Fruit fly (Drosophila melanogaster) whole organism, embryonic: ENCODE results near the gene Wsck.

ENCODE experiments used
- Adf1 ChIP-seq: fragments of 200-800 bp; sonication (Bioruptor generic); IDR thresholded peaks from 2 replicates; pipeline ENCODE4 v1.3.6; 2022; ENCODE audit warnings: missing biosample characterization, missing genetic modification characterization
- Aef1 ChIP-seq: fragments of 200-800 bp; sonication (Bioruptor generic); IDR thresholded peaks from 3 replicates; pipeline ENCODE4 v1.3.6; 2022; ENCODE audit warnings: missing biosample characterization, missing genetic modification characterization
- Atf6 ChIP-seq: fragments of 200-800 bp; sonication (Bioruptor generic); IDR thresholded peaks from 2 replicates; pipeline ENCODE4 v1.3.6; 2022; ENCODE audit warnings: missing biosample characterization, missing genetic modification characterization
- BtbVII ChIP-seq: fragments of 200-800 bp; sonication (Bioruptor generic); optimal IDR thresholded peaks from 3 replicates; lab custom pipeline; 2017; ENCODE audit warnings: missing biosample characterization, mild to moderate bottlenecking, missing genetic modification characterization
- CG11093 ChIP-seq: fragments of 200-800 bp; sonication (Bioruptor generic); IDR thresholded peaks from 3 replicates; pipeline ENCODE4 v1.3.6; 2022; ENCODE audit warnings: missing biosample characterization, missing genetic modification characterization
- CG13424 ChIP-seq: fragments of 200-800 bp; sonication (Bioruptor generic); optimal IDR thresholded peaks from 2 replicates; lab custom pipeline; 2019; ENCODE audit warnings: missing biosample characterization, mild to moderate bottlenecking, missing genetic modification characterization, moderate library complexity
- CG15073 ChIP-seq: fragments of 200-800 bp; sonication (Bioruptor generic); optimal IDR thresholded peaks from 2 replicates; lab custom pipeline; 2016; ENCODE audit warnings: missing biosample characterization, missing genetic modification characterization
- CG15514 ChIP-seq: fragments of 200-800 bp; sonication (Bioruptor generic); optimal IDR thresholded peaks from 3 replicates; lab custom pipeline; 2017; ENCODE audit warnings: missing biosample characterization, missing genetic modification characterization, mild to moderate bottlenecking, moderate library complexity, missing genetic modification reagents
- CG17385 ChIP-seq: fragments of 200-800 bp; sonication (Bioruptor generic); optimal IDR thresholded peaks from 3 replicates; lab custom pipeline; 2018; ENCODE audit warnings: missing biosample characterization, mild to moderate bottlenecking, missing genetic modification characterization
- CG2199 ChIP-seq: fragments of 200-800 bp; sonication (Bioruptor generic); IDR thresholded peaks from 3 replicates; pipeline ENCODE4 v1.3.6; 2022; ENCODE audit warnings: missing biosample characterization, missing genetic modification characterization
- CG4820 ChIP-seq: fragments of 200-800 bp; sonication (Bioruptor generic); optimal IDR thresholded peaks from 3 replicates; lab custom pipeline; 2016; ENCODE audit warnings: missing biosample characterization, missing genetic modification characterization
- CG4854 ChIP-seq: fragments of 200-800 bp; sonication (Bioruptor generic); optimal IDR thresholded peaks from 2 replicates; lab custom pipeline; 2016; ENCODE audit warnings: missing biosample characterization, missing genetic modification characterization, inconsistent platforms
- CG5180 ChIP-seq: fragments of 200-800 bp; sonication (Bioruptor generic); optimal IDR thresholded peaks from 3 replicates; lab custom pipeline; 2017; ENCODE audit warnings: missing biosample characterization, missing genetic modification characterization, mild to moderate bottlenecking, moderate library complexity, missing genetic modification reagents
- CG5953 ChIP-seq: fragments of 200-800 bp; sonication (Bioruptor generic); IDR thresholded peaks from 2 replicates; pipeline ENCODE4 v1.3.6; 2022; ENCODE audit warnings: missing biosample characterization, missing genetic modification characterization
- CG6854 ChIP-seq: fragments of 200-800 bp; sonication (Bioruptor generic); optimal IDR thresholded peaks from 3 replicates; lab custom pipeline; 2017; ENCODE audit warnings: missing biosample characterization, mild to moderate bottlenecking, missing genetic modification characterization
- CG8388 ChIP-seq: fragments of 200-800 bp; sonication (Bioruptor generic); optimal IDR thresholded peaks from 2 replicates; lab custom pipeline; 2019; ENCODE audit warnings: missing biosample characterization, mild to moderate bottlenecking, missing genetic modification characterization, moderate library complexity
- CTCF ChIP-seq: fragments of 200-800 bp; sonication (Bioruptor generic); optimal IDR thresholded peaks from 2 replicates; lab custom pipeline; 2017; ENCODE audit warnings: missing biosample characterization, mild to moderate bottlenecking, missing genetic modification characterization, moderate library complexity
- Dek ChIP-seq: fragments of 200-800 bp; sonication (Bioruptor generic); optimal IDR thresholded peaks from 3 replicates; lab custom pipeline; 2019; ENCODE audit warnings: missing biosample characterization, mild to moderate bottlenecking, missing genetic modification characterization, moderate library complexity
- Doc3 ChIP-seq: fragments of 200-800 bp; sonication (Bioruptor generic); IDR thresholded peaks from 3 replicates; pipeline ENCODE4 v1.3.6; 2022; ENCODE audit warnings: missing biosample characterization, missing genetic modification characterization; ENCODE audit not compliant: partially characterized antibody
- Hsf ChIP-seq: fragments of 200-800 bp; sonication (Bioruptor generic); optimal IDR thresholded peaks from 3 replicates; lab custom pipeline; 2016; ENCODE audit warnings: missing biosample characterization, missing genetic modification characterization
- Meics ChIP-seq: fragments of 200-800 bp; sonication (Bioruptor generic); optimal IDR thresholded peaks from 2 replicates; lab custom pipeline; 2017; ENCODE audit warnings: missing biosample characterization, mild to moderate bottlenecking, missing genetic modification characterization
- NC2α ChIP-seq: fragments of 200-800 bp; sonication (Bioruptor generic); optimal IDR thresholded peaks from 2 replicates; lab custom pipeline; 2016; ENCODE audit warnings: missing biosample characterization, missing genetic modification characterization
- Opbp ChIP-seq: fragments of 200-800 bp; sonication (Bioruptor generic); IDR thresholded peaks from 3 replicates; pipeline ENCODE4 v1.3.6; 2022; ENCODE audit warnings: missing biosample characterization, missing genetic modification characterization; ENCODE audit not compliant: partially characterized antibody
- PHDP ChIP-seq: fragments of 200-800 bp; sonication (Bioruptor generic); optimal IDR thresholded peaks from 3 replicates; lab custom pipeline; 2018; ENCODE audit warnings: missing biosample characterization, mild to moderate bottlenecking, missing genetic modification characterization, moderate library complexity
- Pdp1 ChIP-seq, 2 experiments: fragments of 200-800 bp; sonication (Bioruptor generic); optimal IDR thresholded peaks; 3 replicates each; lab custom pipeline; 2016; ENCODE audit warnings: missing biosample characterization in 2 of 2, missing genetic modification characterization in 2 of 2, mild to moderate bottlenecking in 1 of 2, moderate library complexity in 1 of 2
- Scr ChIP-seq: fragments of 200-800 bp; sonication (Bioruptor generic); IDR thresholded peaks from 2 replicates; pipeline ENCODE4 v1.3.6; 2022; ENCODE audit warnings: missing biosample characterization, missing genetic modification characterization; ENCODE audit not compliant: partially characterized antibody
- Stat92E ChIP-seq, 3 experiments: fragments of >200 bp in 2 of 3; fragments of 200-800 bp in 1 of 3; sonication (Bioruptor generic) in 1 of 3; optimal IDR thresholded peaks; 2 replicates each; lab custom pipeline; 2017 to 2019; ENCODE audit warnings: missing biosample characterization in 3 of 3, missing genetic modification characterization in 3 of 3, mild to moderate bottlenecking in 1 of 3, moderate library complexity in 1 of 3
- Taf1 ChIP-seq: fragments of 200-800 bp; sonication (Bioruptor generic); IDR thresholded peaks from 2 replicates; pipeline ENCODE4 v1.3.6; 2022; ENCODE audit warnings: missing biosample characterization, missing genetic modification characterization
- abd-A ChIP-seq: fragments of 200-800 bp; sonication (Bioruptor generic); optimal IDR thresholded peaks from 3 replicates; lab custom pipeline; 2019; ENCODE audit warnings: missing biosample characterization, mild to moderate bottlenecking, missing genetic modification characterization, moderate library complexity
- ara ChIP-seq: fragments of 200-800 bp; sonication (Bioruptor generic); IDR thresholded peaks from 2 replicates; pipeline ENCODE4 v1.3.6; 2022; ENCODE audit warnings: missing biosample characterization, missing genetic modification characterization
- ato ChIP-seq: fragments of 200-800 bp; sonication (Bioruptor generic); IDR thresholded peaks from 2 replicates; pipeline ENCODE4 v1.3.6; 2022; ENCODE audit warnings: missing biosample characterization, missing genetic modification characterization; ENCODE audit not compliant: partially characterized antibody
- disco-r ChIP-seq: fragments of 200-800 bp; sonication (Bioruptor generic); optimal IDR thresholded peaks from 2 replicates; lab custom pipeline; 2016; ENCODE audit warnings: missing biosample characterization, missing genetic modification characterization
- ewg ChIP-seq: fragments of 200-800 bp; sonication (Bioruptor generic); optimal IDR thresholded peaks from 3 replicates; lab custom pipeline; 2017; ENCODE audit warnings: mild to moderate bottlenecking, missing biosample characterization, missing genetic modification reagents, missing genetic modification characterization
- fd3F ChIP-seq: fragments of 200-800 bp; sonication (Bioruptor generic); optimal IDR thresholded peaks from 2 replicates; lab custom pipeline; 2018; ENCODE audit warnings: missing biosample characterization, mild to moderate bottlenecking, missing genetic modification characterization, moderate library complexity
- grn ChIP-seq: fragments of 200-800 bp; sonication (Bioruptor generic); optimal IDR thresholded peaks from 3 replicates; lab custom pipeline; 2017; ENCODE audit warnings: missing biosample characterization, missing genetic modification characterization
- gsb ChIP-seq: fragments of 200-800 bp; sonication (Bioruptor generic); IDR thresholded peaks from 2 replicates; pipeline ENCODE4 v1.3.6; 2022; ENCODE audit warnings: missing biosample characterization, missing genetic modification characterization
- h ChIP-seq: fragments of >200 bp; optimal IDR thresholded peaks from 2 replicates; lab custom pipeline; 2017
- nmo ChIP-seq: fragments of 200-800 bp; sonication (Bioruptor generic); optimal IDR thresholded peaks from 2 replicates; lab custom pipeline; 2018; ENCODE audit warnings: missing biosample characterization, mild to moderate bottlenecking, missing genetic modification characterization, moderate library complexity
- ranshi ChIP-seq: fragments of 200-800 bp; sonication (Bioruptor generic); IDR thresholded peaks from 2 replicates; pipeline ENCODE4 v1.3.6; 2022; ENCODE audit warnings: missing biosample characterization, missing genetic modification characterization
- row ChIP-seq: fragments of 200-800 bp; sonication (Bioruptor generic); IDR thresholded peaks from 3 replicates; pipeline ENCODE4 v1.3.6; 2022; ENCODE audit warnings: missing biosample characterization, missing genetic modification characterization
- scrt ChIP-seq: fragments of 200-800 bp; sonication (Bioruptor generic); optimal IDR thresholded peaks from 2 replicates; lab custom pipeline; 2018; ENCODE audit warnings: missing biosample characterization, mild to moderate bottlenecking, missing genetic modification characterization, moderate library complexity
- slbo ChIP-seq: fragments of 200-800 bp; sonication (Bioruptor generic); IDR thresholded peaks from 2 replicates; pipeline ENCODE4 v1.3.6; 2022; ENCODE audit warnings: missing biosample characterization, missing genetic modification characterization
- tgo ChIP-seq: fragments of 200-800 bp; sonication (Bioruptor generic); IDR thresholded peaks from 3 replicates; pipeline ENCODE4 v1.3.6; 2022; ENCODE audit warnings: missing biosample characterization, missing genetic modification characterization
- toy ChIP-seq: fragments of 200-800 bp; sonication (Bioruptor generic); IDR thresholded peaks from 2 replicates; pipeline ENCODE4 v1.3.6; 2022; ENCODE audit warnings: missing biosample characterization, missing genetic modification characterization
- trh ChIP-seq: fragments of 200-800 bp; sonication (Bioruptor generic); optimal IDR thresholded peaks from 2 replicates; lab custom pipeline; 2016; ENCODE audit warnings: missing biosample characterization, missing genetic modification characterization
- ttk ChIP-seq: fragments of 200-800 bp; sonication (Bioruptor generic); IDR thresholded peaks from 2 replicates; pipeline ENCODE4 v2.1.2; 2022; ENCODE audit warnings: missing biosample characterization, missing genetic modification characterization

The Wsck gene

dm6 chr3R:24649923-24650322 lies 20.0 kb upstream of the Wsck start, which contains the start of the genes puf and ash2 (continued):
- TF ChIP-seq ato (peak; percentile 58), Atf6 (GFP tag; lab: Robert Waterston, UW) (no peak), row (GFP tag; lab: Robert Waterston, UW) (peak; percentile 25; the same call in 1 of the 3 replicates), CG5953 (GFP tag; lab: Robert Waterston, UW) (no peak), nmo (GFP tag; lab: Kevin White, UChicago) (peak; percentile 25), gsb (GFP tag; lab: Robert Waterston, UW) (no peak), BtbVII (GFP tag; lab: Kevin White, UChicago) (no peak), Doc3 (GFP tag; lab: Robert Waterston, UW) (no peak)

dm6 chr3R:24634957-24635356 lies 5.1 kb upstream of the Wsck start, which contains the start of gene MtnF:
TSS of gene MtnF (minus strand) at chr3R:24635165.
- TF ChIP-seq CG4854 (no peak), Stat92E (GFP tag; optimal IDR thresholded peaks at IDR 0.05; lab: Kevin White, UChicago) (no peak), scrt (GFP tag; lab: Kevin White, UChicago) (peak; percentile 93), ewg (GFP tag; lab: Kevin White, UChicago) (peak; percentile 69)
- TF ChIP-seq, all 482 proteins: peak for 2

dm6 chr3R:24634312-24634711 lies 4.4 kb upstream of the Wsck start:
- TF ChIP-seq disco-r (no peak), toy (GFP tag; lab: Robert Waterston, UW) (no peak), PHDP (tag; lab: Kevin White, UChicago) (no peak), ara (GFP tag; lab: Robert Waterston, UW) (no peak), CG5180 (no peak), Scr (GFP tag; lab: Robert Waterston, UW) (no peak), ttk (no peak)

- TF ChIP-seq grn, result peak; percentile 3
- TF ChIP-seq CG15514 (GFP tag; lab: Kevin White, UChicago), result no peak
- TF ChIP-seq Taf1 (GFP tag; lab: Robert Waterston, UW), result no peak
- TF ChIP-seq CG2199 (GFP tag; lab: Robert Waterston, UW), result 0 out of 3 replicates have a peak, but pooled peaks have one; percentile 12
- TF ChIP-seq tgo (GFP tag; lab: Robert Waterston, UW), result 0 out of 3 replicates have a peak, but pooled peaks have one; percentile 6
- no peak for TF ChIP-seq CG6854 (GFP tag; lab: Kevin White, UChicago)
- no peak for TF ChIP-seq PHDP (tag; lab: Kevin White, UChicago)
- TF ChIP-seq fd3F, result no peak
- no peak for TF ChIP-seq Dek
- no peak for TF ChIP-seq CTCF
- no peak for TF ChIP-seq trh
- TF ChIP-seq abd-A (tag; lab: Kevin White, UChicago), result no peak
- TF ChIP-seq scrt (GFP tag; lab: Kevin White, UChicago), result no peak
- peak; percentile 33 for TF ChIP-seq CG15073 (GFP tag; lab: Kevin White, UChicago)
- TF ChIP-seq Pdp1 (GFP tag; optimal IDR thresholded peaks at IDR 0.05; lab: Kevin White, UChicago), result peak in 1 of 2 experiments; percentile 62
- TF ChIP-seq NC2α (GFP tag; lab: Kevin White, UChicago), result no peak
- TF ChIP-seq h, result no peak
These were observed 3.2 kb downstream of the Wsck start for dm6 chr3R:24626667-24627066.

dm6 chr3R:24626003-24626486 lies 3.8 kb downstream of the Wsck start:
- TF ChIP-seq Opbp (GFP tag; lab: Robert Waterston, UW) (no peak), CG4820 (GFP tag; lab: Kevin White, UChicago) (no peak), Adf1 (GFP tag; lab: Robert Waterston, UW) (no peak), slbo (GFP tag; lab: Robert Waterston, UW) (peak; percentile 53), CG8388 (GFP tag; lab: Kevin White, UChicago) (peak; percentile 40), Aef1 (peak; percentile 26; the same call in 1 of the 3 replicates), CG17385 (GFP tag; lab: Kevin White, UChicago) (peak; percentile 33), Hsf (GFP tag; lab: Kevin White, UChicago) (peak; percentile 39), CG11093 (GFP tag; lab: Robert Waterston, UW) (0 out of 3 replicates have a peak, but pooled peaks have one; percentile 14), Meics (GFP tag; lab: Kevin White, UChicago) (peak; percentile 22), CG13424 (tag; lab: Kevin White, UChicago) (peak; percentile 54), ranshi (GFP tag; lab: Robert Waterston, UW) (no peak)
